Fruit fly (Drosophila melanogaster) whole organism, embryonic: Measurements from ENCODE around the gene Hr4.
A peak's percentile ranks its signal among the peaks of the same experiment; 100 is the strongest.

ENCODE experiments used
- ATbp ChIP-seq: fragments of 200-800 bp; sonication (Bioruptor generic); optimal IDR thresholded peaks from 2 replicates; lab custom pipeline; 2017; ENCODE audit warnings: missing biosample characterization, mild to moderate bottlenecking, missing genetic modification characterization, missing genetic modification reagents
- Antp ChIP-seq: fragments of 200-800 bp; sonication (Bioruptor generic); optimal IDR thresholded peaks from 3 replicates; lab custom pipeline; 2016; ENCODE audit warnings: missing biosample characterization, missing genetic modification characterization
- Atf-2 ChIP-seq: fragments of 200-800 bp; sonication (Bioruptor generic); optimal IDR thresholded peaks from 2 replicates; lab custom pipeline; 2016; ENCODE audit warnings: missing biosample characterization, missing genetic modification characterization
- Atf3 ChIP-seq: fragments of 200-800 bp; sonication (Bioruptor generic); optimal IDR thresholded peaks from 3 replicates; lab custom pipeline; 2016; ENCODE audit warnings: missing biosample characterization, missing genetic modification characterization
- Awh ChIP-seq: fragments of 200-800 bp; sonication (Bioruptor generic); IDR thresholded peaks from 2 replicates; pipeline ENCODE4, ENCODE4 v1.3.6; 2022; ENCODE audit warnings: missing biosample characterization, missing genetic modification characterization
- CG10209 ChIP-seq: fragments of 200-800 bp; sonication (Bioruptor generic); optimal IDR thresholded peaks from 3 replicates; lab custom pipeline; 2017; ENCODE audit warnings: missing biosample characterization, mild to moderate bottlenecking, missing genetic modification characterization, missing genetic modification reagents
- CG10543 ChIP-seq: fragments of 200-800 bp; sonication (Bioruptor generic); optimal IDR thresholded peaks from 3 replicates; lab custom pipeline; 2017; ENCODE audit warnings: missing biosample characterization, mild to moderate bottlenecking, missing genetic modification characterization, moderate library complexity
- CG11504 ChIP-seq: fragments of 200-800 bp; sonication (Bioruptor generic); optimal IDR thresholded peaks from 3 replicates; lab custom pipeline; 2019; ENCODE audit warnings: missing biosample characterization, mild to moderate bottlenecking, missing genetic modification characterization, moderate library complexity
- CG1233 ChIP-seq: fragments of 200-800 bp; sonication (Bioruptor generic); optimal IDR thresholded peaks from 4 replicates; lab custom pipeline; 2018; ENCODE audit warnings: missing biosample characterization, mild to moderate bottlenecking, missing genetic modification characterization
- CG13287 ChIP-seq: fragments of 200-800 bp; sonication (Bioruptor generic); IDR thresholded peaks from 2 replicates; pipeline ENCODE4 v1.3.6; 2022; ENCODE audit warnings: missing biosample characterization, missing genetic modification characterization; ENCODE audit not compliant: partially characterized antibody
- CG15011 ChIP-seq: fragments of 200-800 bp; sonication (Bioruptor generic); optimal IDR thresholded peaks from 3 replicates; lab custom pipeline; 2018; ENCODE audit warnings: missing biosample characterization, mild to moderate bottlenecking, missing genetic modification characterization
- CG1529 ChIP-seq: fragments of 200-800 bp; sonication (Bioruptor generic); optimal IDR thresholded peaks from 3 replicates; lab custom pipeline; 2018; ENCODE audit warnings: missing biosample characterization, missing genetic modification characterization
- CG17359 ChIP-seq: fragments of 200-800 bp; sonication (Bioruptor generic); optimal IDR thresholded peaks from 3 replicates; lab custom pipeline; 2018; ENCODE audit warnings: missing biosample characterization, mild to moderate bottlenecking, missing genetic modification characterization, moderate library complexity
- CG18262 ChIP-seq: fragments of 200-800 bp; optimal IDR thresholded peaks from 3 replicates; lab custom pipeline; 2019; ENCODE audit warnings: missing biosample characterization, mild to moderate bottlenecking, missing genetic modification characterization, moderate library complexity
- CG30403 ChIP-seq: fragments of 200-800 bp; sonication (Bioruptor generic); optimal IDR thresholded peaks from 3 replicates; lab custom pipeline; 2016; ENCODE audit warnings: missing biosample characterization, missing genetic modification characterization
- CG4360 ChIP-seq: fragments of 200-800 bp; sonication (Bioruptor generic); IDR thresholded peaks from 2 replicates; pipeline ENCODE4 v1.3.6; 2022; ENCODE audit warnings: missing biosample characterization, missing genetic modification characterization
- CG4707 ChIP-seq: fragments of 200-800 bp; sonication (Bioruptor generic); optimal IDR thresholded peaks from 2 replicates; lab custom pipeline; 2018; ENCODE audit warnings: missing biosample characterization, mild to moderate bottlenecking, missing genetic modification characterization, moderate library complexity
- CG6175 ChIP-seq: fragments of 200-800 bp; sonication (Bioruptor generic); IDR thresholded peaks from 3 replicates; pipeline ENCODE4 v1.3.6; 2022; ENCODE audit warnings: missing biosample characterization, missing genetic modification characterization
- CG8359 ChIP-seq: fragments of 200-800 bp; sonication (Bioruptor generic); optimal IDR thresholded peaks from 2 replicates; lab custom pipeline; 2017; ENCODE audit warnings: missing biosample characterization, mild to moderate bottlenecking, missing genetic modification characterization, borderline replicate concordance
- CG9817 ChIP-seq: fragments of 200-800 bp; sonication (Bioruptor generic); optimal IDR thresholded peaks from 2 replicates; lab custom pipeline; 2018; ENCODE audit warnings: missing biosample characterization, mild to moderate bottlenecking, missing genetic modification characterization, moderate library complexity
- D ChIP-seq, 2 experiments: fragments of 200-800 bp in 1 of 2; fragments of >200 bp in 1 of 2; sonication (Bioruptor generic) in 1 of 2; optimal IDR thresholded peaks; 2 replicates in 1 of 2; 3 replicates in 1 of 2; lab custom pipeline; 2017; ENCODE audit warnings: mild to moderate bottlenecking in 1 of 2, missing biosample characterization in 1 of 2, missing genetic modification characterization in 1 of 2, missing genetic modification reagents in 1 of 2
- E2f1 ChIP-seq: fragments of 200-800 bp; sonication (Bioruptor generic); IDR thresholded peaks from 2 replicates; pipeline ENCODE4 v1.3.6; 2022; ENCODE audit warnings: missing biosample characterization, missing genetic modification characterization
- HLH3B ChIP-seq: fragments of 200-800 bp; sonication (Bioruptor generic); IDR thresholded peaks from 2 replicates; pipeline ENCODE4 v1.3.6; 2022; ENCODE audit warnings: missing biosample characterization, missing genetic modification characterization
- Hr39 ChIP-seq: fragments of >200 bp; optimal IDR thresholded peaks from 2 replicates; lab custom pipeline; 2017
- Hsf ChIP-seq: fragments of 200-800 bp; sonication (Bioruptor generic); optimal IDR thresholded peaks from 3 replicates; lab custom pipeline; 2016; ENCODE audit warnings: missing biosample characterization, missing genetic modification characterization
- Lpt ChIP-seq: fragments of >200 bp; optimal IDR thresholded peaks from 2 replicates; lab custom pipeline; 2018; ENCODE audit warnings: missing biosample characterization, missing genetic modification characterization
- MESR4 ChIP-seq: fragments of 200-800 bp; sonication (Bioruptor generic); optimal IDR thresholded peaks from 2 replicates; lab custom pipeline; 2018; ENCODE audit warnings: missing biosample characterization, mild to moderate bottlenecking, missing genetic modification characterization, moderate library complexity
- Mes4 ChIP-seq: fragments of 200-800 bp; sonication (Bioruptor generic); optimal IDR thresholded peaks from 2 replicates; lab custom pipeline; 2016; ENCODE audit warnings: missing biosample characterization, missing genetic modification characterization
- Myb ChIP-seq: fragments of 200-800 bp; sonication (Bioruptor generic); optimal IDR thresholded peaks from 2 replicates; lab custom pipeline; 2016; ENCODE audit warnings: missing biosample characterization, missing genetic modification characterization
- NfI ChIP-seq: fragments of 200-800 bp; sonication (Bioruptor generic); optimal IDR thresholded peaks from 3 replicates; lab custom pipeline; 2018; ENCODE audit warnings: missing biosample characterization, mild to moderate bottlenecking, missing genetic modification characterization, moderate library complexity
- Scr ChIP-seq: fragments of 200-800 bp; sonication (Bioruptor generic); IDR thresholded peaks from 2 replicates; pipeline ENCODE4 v1.3.6; 2022; ENCODE audit warnings: missing biosample characterization, missing genetic modification characterization; ENCODE audit not compliant: partially characterized antibody
- abd-A ChIP-seq: fragments of 200-800 bp; sonication (Bioruptor generic); optimal IDR thresholded peaks from 3 replicates; lab custom pipeline; 2019; ENCODE audit warnings: missing biosample characterization, mild to moderate bottlenecking, missing genetic modification characterization, moderate library complexity
- amos ChIP-seq: fragments of 200-800 bp; sonication (Bioruptor generic); IDR thresholded peaks from 2 replicates; pipeline ENCODE4 v1.3.6; 2022; ENCODE audit warnings: missing biosample characterization, missing genetic modification characterization; ENCODE audit not compliant: partially characterized antibody
- bab2 ChIP-seq: fragments of 200-800 bp; sonication (Bioruptor generic); optimal IDR thresholded peaks from 2 replicates; lab custom pipeline; 2016; ENCODE audit warnings: missing biosample characterization, missing genetic modification characterization
- bigmax ChIP-seq: fragments of 200-800 bp; sonication (Bioruptor generic); optimal IDR thresholded peaks from 2 replicates; lab custom pipeline; 2018; ENCODE audit warnings: missing biosample characterization, mild to moderate bottlenecking, missing genetic modification characterization
- bsh ChIP-seq, 2 experiments: fragments of 200-800 bp; sonication (Bioruptor generic); optimal IDR thresholded peaks; 2 replicates each; lab custom pipeline; 2017 to 2018; ENCODE audit warnings: mild to moderate bottlenecking in 2 of 2, missing biosample characterization in 2 of 2, missing genetic modification characterization in 2 of 2, moderate library complexity in 1 of 2
- caup ChIP-seq: fragments of 200-800 bp; sonication (Bioruptor generic); optimal IDR thresholded peaks from 3 replicates; lab custom pipeline; 2017; ENCODE audit warnings: missing biosample characterization, mild to moderate bottlenecking, missing genetic modification characterization, moderate library complexity; ENCODE audit not compliant: severe bottlenecking
- en ChIP-seq: fragments of 200-800 bp; sonication (Bioruptor generic); optimal IDR thresholded peaks from 2 replicates; lab custom pipeline; 2016; ENCODE audit warnings: missing biosample characterization, missing genetic modification characterization
- exex ChIP-seq: fragments of 200-800 bp; sonication (Bioruptor generic); optimal IDR thresholded peaks from 4 replicates; lab custom pipeline; 2018; ENCODE audit warnings: missing biosample characterization, mild to moderate bottlenecking, missing genetic modification characterization, moderate library complexity
- fru ChIP-seq: fragments of >200 bp; optimal IDR thresholded peaks from 2 replicates; lab custom pipeline; 2017
- gce ChIP-seq: fragments of 200-800 bp; sonication (Bioruptor generic); IDR thresholded peaks from 3 replicates; pipeline ENCODE4 v1.3.6; 2022; ENCODE audit warnings: missing biosample characterization, missing genetic modification characterization
- knrl ChIP-seq: fragments of 200-800 bp; sonication (Bioruptor generic); IDR thresholded peaks from 3 replicates; pipeline ENCODE4 v1.3.6; 2022; ENCODE audit warnings: missing biosample characterization, missing genetic modification characterization; ENCODE audit not compliant: partially characterized antibody
- prd ChIP-seq, 3 experiments: fragments of >200 bp in 2 of 3; fragments of 200-800 bp in 1 of 3; sonication (Bioruptor generic) in 1 of 3; optimal IDR thresholded peaks in 2 of 3; IDR thresholded peaks in 1 of 3; 2 replicates in 2 of 3; 3 replicates in 1 of 3; pipeline versions ENCODE4 v1.3.6 to Lab custom; 2017 to 2022; ENCODE audit warnings: missing biosample characterization in 1 of 3, missing genetic modification characterization in 1 of 3
- ranshi ChIP-seq: fragments of 200-800 bp; sonication (Bioruptor generic); IDR thresholded peaks from 2 replicates; pipeline ENCODE4 v1.3.6; 2022; ENCODE audit warnings: missing biosample characterization, missing genetic modification characterization
- slp2 ChIP-seq: fragments of 200-800 bp; sonication (Bioruptor generic); optimal IDR thresholded peaks from 2 replicates; lab custom pipeline; 2016; ENCODE audit warnings: missing biosample characterization, missing genetic modification characterization
- stc ChIP-seq: fragments of 200-800 bp; sonication (Bioruptor generic); IDR thresholded peaks from 2 replicates; pipeline ENCODE4 v1.3.6; 2022; ENCODE audit warnings: missing biosample characterization, missing genetic modification characterization
- vnd ChIP-seq: fragments of 200-800 bp; sonication (Bioruptor generic); IDR thresholded peaks from 3 replicates; pipeline ENCODE4 v1.3.6; 2022; ENCODE audit warnings: missing biosample characterization, missing genetic modification characterization; ENCODE audit not compliant: partially characterized antibody
- wek ChIP-seq: fragments of 200-800 bp; sonication (Bioruptor generic); optimal IDR thresholded peaks from 3 replicates; lab custom pipeline; 2018; ENCODE audit warnings: missing biosample characterization, mild to moderate bottlenecking, missing genetic modification characterization, moderate library complexity

Gene Hr4

dm6 chrX:1947178-1947872, 5.6 kb downstream of the Hr4 start (continued):
- TF ChIP-seq en (GFP tag; lab: Kevin White, UChicago) (peak; percentile 95), E2f1 (GFP tag; lab: Robert Waterston, UW) (peak; percentile 93), Myb (GFP tag; lab: Kevin White, UChicago) (peak; percentile 73), fru (lab: Kevin White, UChicago) (no peak), CG6175 (GFP tag; lab: Robert Waterston, UW) (peak; percentile 80; the same call in 2 of the 3 replicates), CG15011 (GFP tag; lab: Kevin White, UChicago) (peak; percentile 87), D (optimal IDR thresholded peaks at IDR 0.05; lab: Kevin White, UChicago) (no peak), D (GFP tag; optimal IDR thresholded peaks at IDR 0.05; lab: Kevin White, UChicago) (peak; percentile 98), MESR4 (GFP tag; lab: Kevin White, UChicago) (peak; percentile 64), CG17359 (peak; percentile 98), caup (GFP tag; lab: Kevin White, UChicago) (peak; percentile 89), prd (optimal IDR thresholded peaks at IDR 0.05; lab: Kevin White, UChicago) (no peak), prd (GFP tag; IDR thresholded peaks at IDR 0.05; lab: Robert Waterston, UW) (peak; percentile 98), bsh (GFP tag; optimal IDR thresholded peaks at IDR 0.05; lab: Kevin White, UChicago) (peak; percentile 97 to 99), CG18262 (tag; lab: Kevin White, UChicago) (peak; percentile 99), vnd (no peak), Mes4 (GFP tag; lab: Kevin White, UChicago) (peak; percentile 96), abd-A (tag; lab: Kevin White, UChicago) (peak; percentile 28), CG1233 (peak; percentile 96), CG13287 (no peak), ranshi (GFP tag; lab: Robert Waterston, UW) (peak; percentile 95), CG9817 (tag; lab: Kevin White, UChicago) (peak; percentile 89), Hsf (GFP tag; lab: Kevin White, UChicago) (peak; percentile 96), amos (GFP tag; lab: Robert Waterston, UW) (no peak), exex (tag; lab: Kevin White, UChicago) (peak; percentile 54), bab2 (GFP tag; lab: Kevin White, UChicago) (peak; percentile 95), bigmax (peak; percentile 43), CG4707 (GFP tag; lab: Kevin White, UChicago) (peak; percentile 96), Lpt (GFP tag; lab: Kevin White, UChicago) (no peak), Atf-2 (GFP tag; lab: Kevin White, UChicago) (peak; percentile 95), slp2 (GFP tag; lab: Kevin White, UChicago) (peak; percentile 95), NfI (GFP tag; lab: Kevin White, UChicago) (peak; percentile 95), Antp (peak; percentile 95), Scr (no peak), CG30403 (GFP tag; lab: Kevin White, UChicago) (peak; percentile 96), CG4360 (GFP tag; lab: Robert Waterston, UW) (peak; percentile 74), wek (GFP tag; lab: Kevin White, UChicago) (peak; percentile 91), HLH3B (GFP tag; lab: Robert Waterston, UW) (peak; percentile 95), CG1529 (GFP tag; lab: Kevin White, UChicago) (peak; percentile 99), stc (GFP tag; lab: Robert Waterston, UW) (peak; percentile 96), gce (GFP tag; lab: Robert Waterston, UW) (peak; percentile 96), Hr39 (lab: Kevin White, UChicago) (no peak), Awh (GFP tag; lab: Robert Waterston, UW) (peak; percentile 98), CG10209 (GFP tag; lab: Kevin White, UChicago) (peak; percentile 96), Atf3 (GFP tag; lab: Kevin White, UChicago) (peak; percentile 95), knrl (GFP tag; lab: Robert Waterston, UW) (no peak), CG8359 (peak; percentile 93), CG11504 (tag; lab: Kevin White, UChicago) (peak; percentile 96), ATbp (peak; percentile 97), CG10543 (GFP tag; lab: Kevin White, UChicago) (peak; percentile 57)
